Fruit fly (Drosophila melanogaster) S2 (cell line): ENCODE data around the gene CG31730.

ENCODE experiments used
- CG8478 ChIP-seq: fragments of >200 bp; optimal IDR thresholded peaks from 2 replicates; lab custom pipeline; 2018
- CTCF ChIP-seq, 2 experiments: fragments of >200 bp; optimal IDR thresholded peaks; 2 replicates each; lab custom pipeline; 2018

Gene CG31730

dm6 chr2L:13259643-13260042 lies at the start of gene CG31730:
CG31730 (minus strand) TSS chr2L:13259743.
- TF ChIP-seq CG8478 (lab: Kevin White, UChicago) (no peak), CTCF (optimal IDR thresholded peaks at IDR 0.05; lab: Kevin White, UChicago) (no peak)

dm6 chr2L:13306655-13307054 lies 47.1 kb upstream of the CG31730 start, which contains the start of gene CG43779:
CG43779 (minus strand) TSS chr2L:13306755.
- TF ChIP-seq CTCF (optimal IDR thresholded peaks at IDR 0.05; lab: Kevin White, UChicago) (no peak), CG8478 (lab: Kevin White, UChicago) (no peak)

- TF ChIP-seq CTCF (optimal IDR thresholded peaks at IDR 0.05; lab: Kevin White, UChicago) (no peak), CG8478 (lab: Kevin White, UChicago) (no peak)
Measured at dm6 chr2L:13305000-13305399, 45.5 kb upstream of the CG31730 start.

dm6 chr2L:13304488-13304887 lies 44.9 kb upstream of the CG31730 start, which contains the start of gene CG16825:
CG16825 (plus strand) TSS chr2L:13304788.
- TF ChIP-seq CG8478 (lab: Kevin White, UChicago) (no peak), CTCF (optimal IDR thresholded peaks at IDR 0.05; lab: Kevin White, UChicago) (no peak)

- TF ChIP-seq CTCF (optimal IDR thresholded peaks at IDR 0.05; lab: Kevin White, UChicago) (no peak), CG8478 (lab: Kevin White, UChicago) (no peak)
Measured at dm6 chr2L:13296703-13297230, 37.2 kb upstream of the CG31730 start.

- TF ChIP-seq CG8478 (lab: Kevin White, UChicago) (no peak), CTCF (optimal IDR thresholded peaks at IDR 0.05; lab: Kevin White, UChicago) (peak; percentile 35 to 42)
Measured at dm6 chr2L:13295978-13296702, 36.6 kb upstream of the CG31730 start.

dm6 chr2L:13292626-13293025 lies 33.1 kb upstream of the CG31730 start, which contains the start of gene CG16824:
CG16824 (plus strand) TSS chr2L:13293009.
- no peak for TF ChIP-seq CG8478 (lab: Kevin White, UChicago)
- TF ChIP-seq CTCF (optimal IDR thresholded peaks at IDR 0.05; lab: Kevin White, UChicago): no peak

- TF ChIP-seq CTCF (optimal IDR thresholded peaks at IDR 0.05; lab: Kevin White, UChicago): no peak
Measured at dm6 chr2L:13291960-13292487, 32.5 kb upstream of the CG31730 start.

- TF ChIP-seq CTCF (optimal IDR thresholded peaks at IDR 0.05; lab: Kevin White, UChicago): no peak
- TF ChIP-seq CG8478 (lab: Kevin White, UChicago): no peak
Measured at dm6 chr2L:13291066-13291434, 31.5 kb upstream of the CG31730 start.

- TF ChIP-seq CG8478 (lab: Kevin White, UChicago): no peak
- TF ChIP-seq CTCF (optimal IDR thresholded peaks at IDR 0.05; lab: Kevin White, UChicago): no peak
Measured at dm6 chr2L:13290276-13291065, 30.9 kb upstream of the CG31730 start.

- TF ChIP-seq CTCF (optimal IDR thresholded peaks at IDR 0.05; lab: Kevin White, UChicago): no peak
Measured at dm6 chr2L:13289689-13290088, 30.1 kb upstream of the CG31730 start, which contains the start of gene CG31729. CG31729 (plus strand) TSS chr2L:13289997.

- TF ChIP-seq CG8478 (lab: Kevin White, UChicago) (no peak), CTCF (optimal IDR thresholded peaks at IDR 0.05; lab: Kevin White, UChicago) (no peak)
Measured at dm6 chr2L:13286456-13286855, 26.9 kb upstream of the CG31730 start, which contains the start of the genes Drep4 and Uvrag. Drep4 (minus strand) TSS chr2L:13286462. Uvrag (plus strand) TSS chr2L:13286777.

dm6 chr2L:13285791-13286190 lies 26.2 kb upstream of the CG31730 start:
- TF ChIP-seq CG8478 (lab: Kevin White, UChicago) (no peak), CTCF (optimal IDR thresholded peaks at IDR 0.05; lab: Kevin White, UChicago) (no peak)

- no peak for TF ChIP-seq CTCF (optimal IDR thresholded peaks at IDR 0.05; lab: Kevin White, UChicago)
- no peak for TF ChIP-seq CG8478 (lab: Kevin White, UChicago)
Measured at dm6 chr2L:13272541-13272940, 13.0 kb upstream of the CG31730 start.
